Worm (Caenorhabditis elegans): ENCODE results near the gene ZK1307.1.
A peak's percentile ranks its signal among the peaks of the same experiment; 100 is the strongest.

Gene ZK1307.1

DNA sequence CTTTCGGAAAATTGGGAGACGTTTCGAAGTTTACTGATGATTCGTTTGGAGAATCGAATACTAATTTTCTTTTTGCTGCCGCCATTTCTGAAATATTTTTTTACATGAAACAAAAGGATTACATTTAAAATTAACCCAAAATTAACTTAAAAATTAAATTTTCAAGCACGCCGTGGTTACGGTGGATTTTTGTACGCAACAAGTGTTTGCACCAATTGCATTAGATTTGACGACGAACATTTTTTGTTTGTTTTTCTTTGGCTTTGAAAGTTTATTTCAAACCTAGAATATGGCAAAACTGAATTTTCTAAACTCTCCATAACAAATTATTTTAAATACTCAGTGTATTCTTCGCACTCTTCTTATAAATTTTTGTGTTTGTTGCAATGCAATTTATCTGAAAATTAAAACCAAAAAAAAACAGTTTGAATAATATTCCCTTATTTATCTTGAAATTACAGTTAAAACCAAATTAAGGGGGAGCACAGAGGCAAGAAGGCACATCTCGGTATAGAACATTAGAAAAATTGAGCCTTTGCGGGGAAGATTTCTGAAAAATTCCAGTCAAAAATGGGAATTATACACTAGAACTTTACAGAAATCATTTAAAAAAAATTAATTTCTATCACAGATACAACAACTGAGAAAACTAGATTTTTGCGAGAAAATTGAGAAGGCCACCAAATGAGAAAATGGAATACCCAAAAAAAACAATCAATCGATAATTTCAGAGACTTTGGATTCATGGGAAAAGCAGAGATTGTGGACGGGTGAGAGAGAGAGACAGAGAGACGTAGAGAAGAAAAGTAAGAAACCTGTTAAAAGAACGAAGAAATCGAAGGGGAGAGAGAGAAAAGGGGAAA, 38.1 kb downstream of the ZK1307.1 start, which contains the start of gene hal-3:
Gene hal-3 (minus strand): TSS at position 87 of the 863 bp plus-strand sequence.
- TF ChIP-seq sdz-12 (GFP tag; optimal IDR thresholded peaks at IDR 0.05) (peak; percentile 18), pha-4 (GFP tag; IDR thresholded peaks at IDR 0.05) (peak; percentile 42), pha-4 (tag; optimal IDR thresholded peaks at IDR 0.05) (no peak), dmd-8 (GFP tag; IDR thresholded peaks at IDR 0.05) (0 out of 2 replicates have a peak, but pooled peaks have one; percentile 14), Y5F2A.4 (GFP tag; optimal IDR thresholded peaks at IDR 0.05) (no peak), T26A8.4 (GFP tag; IDR thresholded peaks at IDR 0.05) (peak; percentile 39; the same call in 1 of the 2 replicates), D1046.2 (GFP tag; IDR thresholded peaks at IDR 0.05) (no peak), hmg-1.1 (GFP tag; IDR thresholded peaks at IDR 0.05) (peak; percentile 14; the same call in 1 of the 2 replicates), lin-29 (GFP tag; IDR thresholded peaks at IDR 0.05) (no peak), mes-2 (tag; optimal IDR thresholded peaks at IDR 0.05; ENCODE audit: poor library complexity, severe bottlenecking) (peak; percentile 64), mep-1 (tag; optimal IDR thresholded peaks at IDR 0.05) (peak; percentile 31), attf-4 (tag; optimal IDR thresholded peaks at IDR 0.05) (no peak), unc-62 (GFP tag; optimal IDR thresholded peaks at IDR 0.05 in 1 of 2) (peak in 1 of 2 experiments; percentile 81), unc-62 (tag; optimal IDR thresholded peaks at IDR 0.05) (no peak), tag-97 (GFP tag; IDR thresholded peaks at IDR 0.05) (no peak), F10B5.3 (tag; optimal IDR thresholded peaks at IDR 0.05) (peak; percentile 25), aha-1 (tag) (peak; percentile 75), saeg-2 (GFP tag; IDR thresholded peaks at IDR 0.05) (no peak), nhr-10 (tag; optimal IDR thresholded peaks at IDR 0.05) (no peak), php-3 (GFP tag; IDR thresholded peaks at IDR 0.05) (no peak), egl-43 (GFP tag; IDR thresholded peaks at IDR 0.05) (0 out of 2 replicates have a peak, but pooled peaks have one; percentile 9), nhr-237 (tag; optimal IDR thresholded peaks at IDR 0.05) (peak; percentile 10), daf-16 (GFP tag; optimal IDR thresholded peaks at IDR 0.05) (no peak), daf-16 (tag; optimal IDR thresholded peaks at IDR 0.05) (no peak), hif-1 (tag; optimal IDR thresholded peaks at IDR 0.05) (peak in 1 of 2 experiments; percentile 18), dmd-9 (GFP tag; IDR thresholded peaks at IDR 0.05) (no peak), lin-38 (GFP tag; IDR thresholded peaks at IDR 0.05) (0 out of 2 replicates have a peak, but pooled peaks have one; percentile 33), mdt-29 (GFP tag; IDR thresholded peaks at IDR 0.05) (peak; percentile 39; the same call in 1 of the 2 replicates), ceh-44 (GFP tag; IDR thresholded peaks at IDR 0.05) (no peak), arid-1 (GFP tag; conservative IDR thresholded peaks at IDR 0.05) (peak; percentile 47; the same call in 1 of the 2 replicates), zfp-3 (GFP tag; conservative IDR thresholded peaks at IDR 0.05) (peak; percentile 80), lim-7 (GFP tag; IDR thresholded peaks at IDR 0.05) (0 out of 2 replicates have a peak, but pooled peaks have one; percentile 42), nhr-25 (tag; optimal IDR thresholded peaks at IDR 0.05; ENCODE audit: borderline replicate concordance, insufficient read depth) (peak; percentile 20), duxl-1 (tag; optimal IDR thresholded peaks at IDR 0.05; ENCODE audit: poor library complexity) (peak; percentile 38), hlh-11 (tag; optimal IDR thresholded peaks at IDR 0.05) (peak; percentile 17), ceh-20 (GFP tag; IDR thresholded peaks at IDR 0.05) (no peak), ceh-28 (tag; optimal IDR thresholded peaks at IDR 0.05) (peak; percentile 67), nhr-102 (tag; optimal IDR thresholded peaks at IDR 0.05) (peak; percentile 18), unc-130 (GFP tag; optimal IDR thresholded peaks at IDR 0.05) (no peak), Y48G9A.11 (GFP tag; IDR thresholded peaks at IDR 0.05) (0 out of 2 replicates have a peak, but pooled peaks have one; percentile 27), ama-1 (optimal IDR thresholded peaks at IDR 0.05) (peak; percentile 47), R02D3.7 (tag; optimal IDR thresholded peaks at IDR 0.05) (no peak), madf-9 (GFP tag; conservative IDR thresholded peaks at IDR 0.05) (0 out of 2 replicates have a peak, but pooled peaks have one; percentile 4)
